Fruit fly (Drosophila melanogaster) whole organism, embryonic: ENCODE results near the gene Lcp65Ab1.

Experiments
- C15 ChIP-seq: fragments of 200-800 bp; sonication (Bioruptor generic); IDR thresholded peaks from 3 replicates; pipeline ENCODE4 v1.3.6; 2022; ENCODE audit warnings: missing biosample characterization, missing genetic modification characterization
- CG14050 ChIP-seq: fragments of 200-800 bp; sonication (Bioruptor generic); IDR thresholded peaks from 3 replicates; pipeline ENCODE4 v1.3.6; 2022; ENCODE audit warnings: missing biosample characterization, missing genetic modification characterization
- HmgZ ChIP-seq: fragments of 200-800 bp; sonication (Bioruptor generic); optimal IDR thresholded peaks from 2 replicates; lab custom pipeline; 2018; ENCODE audit warnings: missing biosample characterization, mild to moderate bottlenecking, missing genetic modification characterization
- ac ChIP-seq: fragments of 200-800 bp; sonication (Bioruptor generic); optimal IDR thresholded peaks from 3 replicates; lab custom pipeline; 2017; ENCODE audit warnings: missing biosample characterization, mild to moderate bottlenecking, missing genetic modification characterization
- bsh ChIP-seq, 2 experiments: fragments of 200-800 bp; sonication (Bioruptor generic); optimal IDR thresholded peaks; 2 replicates each; lab custom pipeline; 2017 to 2018; ENCODE audit warnings: mild to moderate bottlenecking in 2 of 2, missing biosample characterization in 2 of 2, missing genetic modification characterization in 2 of 2, moderate library complexity in 1 of 2
- cas ChIP-seq: fragments of 200-800 bp; sonication (Bioruptor generic); IDR thresholded peaks from 2 replicates; pipeline ENCODE4 v1.3.6; 2022; ENCODE audit warnings: missing biosample characterization, missing genetic modification characterization

DNA sequence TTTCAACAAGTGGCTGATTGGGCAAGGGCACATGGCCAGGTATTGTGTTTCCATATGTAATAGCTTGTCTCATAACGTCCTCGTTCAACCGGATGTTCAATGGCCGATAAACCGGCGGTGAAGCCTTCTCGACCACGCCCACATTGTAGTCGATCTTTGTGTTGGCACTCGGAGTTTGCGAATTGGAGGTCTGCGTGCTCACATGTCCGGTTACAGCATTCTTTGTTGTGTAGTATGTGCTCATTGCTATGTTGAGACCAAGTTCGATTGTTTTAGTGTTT, 24.0 kb upstream of the Lcp65Ab1 start:
- TF ChIP-seq CG14050 (GFP tag; lab: Robert Waterston, UW) (no peak), bsh (GFP tag; optimal IDR thresholded peaks at IDR 0.05; lab: Kevin White, UChicago) (no peak), HmgZ (tag; lab: Kevin White, UChicago) (no peak), ac (GFP tag; lab: Kevin White, UChicago) (no peak), C15 (GFP tag; lab: Robert Waterston, UW) (no peak), cas (GFP tag; lab: Robert Waterston, UW) (no peak)
